Fruit fly (Drosophila melanogaster): ENCODE measurements around the gene CG6026.

Gene CG6026

dm6 chr3R:19023862-19024261, 9.5 kb upstream of the CG6026 start, which contains the start of the genes CG6005 and CG14286 (continued):
- peak; percentile 59 for TF ChIP-seq Dp (GFP tag; optimal IDR thresholded peaks at IDR 0.05)
- TF ChIP-seq pita (GFP tag; optimal IDR thresholded peaks at IDR 0.05), result no peak
- peak; percentile 78 for TF ChIP-seq MESR4 (GFP tag; optimal IDR thresholded peaks at IDR 0.05)
- TF ChIP-seq MBD-R2 (GFP tag; IDR thresholded peaks at IDR 0.05), result peak; percentile 99
- peak; percentile 59 for TF ChIP-seq B-H2 (GFP tag; optimal IDR thresholded peaks at IDR 0.05)
- TF ChIP-seq CG7987 (GFP tag; optimal IDR thresholded peaks at IDR 0.05), result no peak
- TF ChIP-seq HLHmδ (GFP tag; optimal IDR thresholded peaks at IDR 0.05), result no peak
- TF ChIP-seq CG10959 (GFP tag; IDR thresholded peaks at IDR 0.05), result no peak
- TF ChIP-seq otp (GFP tag; IDR thresholded peaks at IDR 0.05), result peak; percentile 69
- peak; percentile 85 for TF ChIP-seq Bgb (GFP tag; IDR thresholded peaks at IDR 0.05; ENCODE audit: partially characterized antibody)
- no peak for TF ChIP-seq CG4328 (GFP tag; optimal IDR thresholded peaks at IDR 0.05)
- TF ChIP-seq al (GFP tag; IDR thresholded peaks at IDR 0.05), result peak; percentile 61
- no peak for TF ChIP-seq Ssrp (tag; optimal IDR thresholded peaks at IDR 0.05)
- no peak for TF ChIP-seq CG11695 (GFP tag; IDR thresholded peaks at IDR 0.05)
- TF ChIP-seq Dref (GFP tag; IDR thresholded peaks at IDR 0.05), result peak; percentile 55
- peak in 1 of 3 experiments; percentile 2 for TF ChIP-seq lola (GFP tag; optimal IDR thresholded peaks at IDR 0.05)
- TF ChIP-seq Mes4 (GFP tag; optimal IDR thresholded peaks at IDR 0.05), result no peak
- peak; percentile 51; the same call in 1 of the 2 replicates for TF ChIP-seq Awh (GFP tag; IDR thresholded peaks at IDR 0.05)
- peak; percentile 64; the same call in 2 of the 3 replicates for TF ChIP-seq CG6175 (GFP tag; IDR thresholded peaks at IDR 0.05)
- TF ChIP-seq NC2α (GFP tag; optimal IDR thresholded peaks at IDR 0.05), result no peak
- no peak for TF ChIP-seq hkb (optimal IDR thresholded peaks at IDR 0.05)
- TF ChIP-seq hkb (GFP tag; IDR thresholded peaks at IDR 0.05), result 0 out of 2 replicates have a peak, but pooled peaks have one; percentile 38
- TF ChIP-seq NK7.1 (GFP tag; optimal IDR thresholded peaks at IDR 0.05), result no peak
- TF ChIP-seq unpg (GFP tag; optimal IDR thresholded peaks at IDR 0.05), result peak; percentile 24
- TF ChIP-seq CG32772 (GFP tag; IDR thresholded peaks at IDR 0.05), result peak; percentile 51
- no peak for TF ChIP-seq CG12236 (GFP tag; optimal IDR thresholded peaks at IDR 0.05)
- TF ChIP-seq CG18476 (GFP tag; optimal IDR thresholded peaks at IDR 0.05), result no peak
- TF ChIP-seq Ptx1 (GFP tag; IDR thresholded peaks at IDR 0.05), result peak; percentile 66
- no peak for TF ChIP-seq tio (GFP tag; optimal IDR thresholded peaks at IDR 0.05)
- peak; percentile 36; the same call in 1 of the 3 replicates for TF ChIP-seq B-H1 (GFP tag; IDR thresholded peaks at IDR 0.05)
- TF ChIP-seq CG2889 (GFP tag; IDR thresholded peaks at IDR 0.05), result 0 out of 3 replicates have a peak, but pooled peaks have one; percentile 25
- peak; percentile 75 for TF ChIP-seq CG13624 (GFP tag; optimal IDR thresholded peaks at IDR 0.05)
- peak; percentile 92 for TF ChIP-seq NFAT (GFP tag; IDR thresholded peaks at IDR 0.05)
- no peak for TF ChIP-seq luna (GFP tag; optimal IDR thresholded peaks at IDR 0.05)
- no peak for TF ChIP-seq Hr39 (optimal IDR thresholded peaks at IDR 0.05)
- TF ChIP-seq chif (GFP tag; optimal IDR thresholded peaks at IDR 0.05), result peak; percentile 48 to 50
- peak; percentile 2 for TF ChIP-seq psq (GFP tag; optimal IDR thresholded peaks at IDR 0.05)
- no peak for TF ChIP-seq kay (GFP tag; optimal IDR thresholded peaks at IDR 0.05)
- peak; percentile 69 for TF ChIP-seq mam (GFP tag; optimal IDR thresholded peaks at IDR 0.05)
- TF ChIP-seq fd3F (GFP tag; optimal IDR thresholded peaks at IDR 0.05), result peak; percentile 35
- peak; percentile 54 for TF ChIP-seq Hr3 (GFP tag; optimal IDR thresholded peaks at IDR 0.05)
- peak; percentile 59; the same call in 1 of the 2 replicates for TF ChIP-seq CG31224 (GFP tag; IDR thresholded peaks at IDR 0.05)
- no peak for TF ChIP-seq CG1832 (GFP tag; optimal IDR thresholded peaks at IDR 0.05)
- no peak for TF ChIP-seq CG3281 (GFP tag; optimal IDR thresholded peaks at IDR 0.05)
- TF ChIP-seq HLH3B (GFP tag; IDR thresholded peaks at IDR 0.05), result peak; percentile 37; the same call in 1 of the 2 replicates
- TF ChIP-seq CG31365 (tag; optimal IDR thresholded peaks at IDR 0.05), result no peak
- TF ChIP-seq repo (GFP tag; optimal IDR thresholded peaks at IDR 0.05), result no peak
- no peak for TF ChIP-seq CG11696 (GFP tag; IDR thresholded peaks at IDR 0.05)
- TF ChIP-seq ap (GFP tag; IDR thresholded peaks at IDR 0.05), result 0 out of 2 replicates have a peak, but pooled peaks have one; percentile 6
- peak; percentile 88 for TF ChIP-seq CG2120 (GFP tag; optimal IDR thresholded peaks at IDR 0.05)
- TF ChIP-seq wdn (GFP tag; IDR thresholded peaks at IDR 0.05), result 0 out of 2 replicates have a peak, but pooled peaks have one; percentile 6
- no peak for TF ChIP-seq Vsx1 (GFP tag; optimal IDR thresholded peaks at IDR 0.05)
